Fruit fly (Drosophila melanogaster): Measurements from ENCODE around the gene I-2.

DNA sequence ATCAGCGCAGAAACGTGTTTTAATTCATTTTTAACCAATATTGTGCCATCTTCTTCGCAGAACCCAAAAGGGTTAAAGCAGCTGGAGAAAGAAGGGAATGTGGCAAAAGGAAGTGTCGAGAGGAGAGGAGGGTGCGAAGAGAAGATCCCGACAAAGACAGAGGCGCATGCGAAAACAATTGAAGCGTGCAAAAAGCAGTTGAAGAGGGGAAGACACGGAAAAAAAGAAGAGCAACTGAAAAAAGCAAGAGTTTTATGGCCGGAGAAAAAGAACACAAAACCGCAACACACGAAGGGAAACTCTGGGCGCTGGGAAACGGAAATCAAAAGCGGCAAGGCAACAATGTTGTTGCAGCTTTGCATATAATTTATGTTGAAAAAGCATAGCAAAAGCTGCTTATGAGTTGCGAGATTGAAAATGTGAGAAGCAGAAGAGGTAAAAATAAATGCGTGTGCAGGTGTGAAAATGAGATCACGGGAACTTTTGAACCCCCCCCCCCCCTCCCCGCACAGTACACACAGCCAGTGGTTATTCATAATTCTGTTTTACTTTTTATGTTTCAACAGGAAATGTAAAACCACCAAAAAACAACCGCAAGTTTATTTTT lies 16.6 kb upstream of the I-2 start:
- no peak for TF ChIP-seq fru (GFP tag; optimal IDR thresholded peaks at IDR 0.05)
- TF ChIP-seq jim (GFP tag; optimal IDR thresholded peaks at IDR 0.05) = no peak
- TF ChIP-seq dsf (GFP tag; optimal IDR thresholded peaks at IDR 0.05; ENCODE audit: borderline replicate concordance) = no peak
- TF ChIP-seq Mio (GFP tag; optimal IDR thresholded peaks at IDR 0.05) = no peak
- no peak for TF ChIP-seq Hr78 (GFP tag; optimal IDR thresholded peaks at IDR 0.05)
- TF ChIP-seq pan (optimal IDR thresholded peaks at IDR 0.05) = no peak
- TF ChIP-seq br (GFP tag; optimal IDR thresholded peaks at IDR 0.05) = no peak
- TF ChIP-seq sage (GFP tag; optimal IDR thresholded peaks at IDR 0.05) = no peak
- no peak for TF ChIP-seq usp (GFP tag; optimal IDR thresholded peaks at IDR 0.05)
- TF ChIP-seq dl (GFP tag; optimal IDR thresholded peaks at IDR 0.05; ENCODE audit: insufficient read depth in 1 of 2, partially characterized antibody in 2 of 2) = no peak
- peak; percentile 28 for TF ChIP-seq Vsx2 (GFP tag; optimal IDR thresholded peaks at IDR 0.05; ENCODE audit: partially characterized antibody)
- no peak for TF ChIP-seq Rel (GFP tag; optimal IDR thresholded peaks at IDR 0.05)
- TF ChIP-seq Rel (tag; optimal IDR thresholded peaks at IDR 0.05) = no peak

Measured in whole organism, wandering third instar larva.